Fruit fly (Drosophila melanogaster): Measurements from ENCODE around the gene CG13667.

DNA sequence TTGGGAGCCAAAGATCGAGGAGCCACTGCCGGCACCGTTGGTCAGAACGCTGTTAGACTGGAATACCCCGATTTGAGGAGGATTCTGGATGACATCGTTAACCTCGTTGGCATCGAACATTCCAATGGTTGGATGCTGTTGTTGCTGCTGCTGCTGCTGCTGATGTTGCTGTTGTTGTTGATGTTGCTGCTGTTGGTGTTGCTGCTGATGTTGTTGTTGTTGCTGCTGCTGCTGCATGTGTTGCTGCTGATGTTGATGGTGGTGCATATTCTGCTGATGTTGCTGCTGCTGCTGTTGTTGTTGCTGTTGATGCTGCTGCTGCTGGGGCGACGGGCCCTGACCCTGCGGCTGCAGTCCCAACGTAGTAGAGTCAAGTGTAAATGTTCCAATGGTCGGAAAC is 32.3 kb downstream of the CG13667 start:
- no peak for TF ChIP-seq pan (optimal IDR thresholded peaks at IDR 0.05)
- TF ChIP-seq EcR (GFP tag; optimal IDR thresholded peaks at IDR 0.05), result no peak
- TF ChIP-seq usp (GFP tag; optimal IDR thresholded peaks at IDR 0.05), result no peak
- TF ChIP-seq psq (optimal IDR thresholded peaks at IDR 0.05), result no peak
- TF ChIP-seq CG8478 (optimal IDR thresholded peaks at IDR 0.05), result no peak

Data from whole organism.